Fruit fly (Drosophila melanogaster): Measurements from ENCODE around the gene CG44040.

CG44040 gene

dm6 chr3R:15319912-15320746, at the start of gene CG44040, which contains the start of gene CG6276:
TSS of gene CG44040 (plus strand) at chr3R:15320378.
TSS of gene CG6276 (minus strand) at chr3R:15320069.
- TF ChIP-seq CG8478 (optimal IDR thresholded peaks at IDR 0.05) (no peak), CTCF (optimal IDR thresholded peaks at IDR 0.05) (no peak)

- TF ChIP-seq CTCF (optimal IDR thresholded peaks at IDR 0.05) (no peak), CG8478 (optimal IDR thresholded peaks at IDR 0.05) (no peak)
Measured at dm6 chr3R:15275158-15275623, 45.0 kb upstream of the CG44040 start, which contains the start of the genes Cp190 and CG4338. TSS of gene Cp190 (minus strand) at chr3R:15275241. TSS of gene CG4338 (plus strand) at chr3R:15275522.

dm6 chr3R:15277926-15278869, 42.0 kb upstream of the CG44040 start, which contains the start of the genes MRG15 and Tm1:
TSS of gene MRG15 (minus strand) at chr3R:15278109.
TSS of gene Tm1 (plus strand) at chr3R:15278220.
- no peak for TF ChIP-seq CG8478 (optimal IDR thresholded peaks at IDR 0.05)
- TF ChIP-seq CTCF (optimal IDR thresholded peaks at IDR 0.05), result no peak

dm6 chr3R:15280619-15281334, 39.4 kb upstream of the CG44040 start:
- TF ChIP-seq CG8478 (optimal IDR thresholded peaks at IDR 0.05), result no peak
- TF ChIP-seq CTCF (optimal IDR thresholded peaks at IDR 0.05), result no peak

dm6 chr3R:15281335-15281963, 38.7 kb upstream of the CG44040 start:
- no peak for TF ChIP-seq CTCF (optimal IDR thresholded peaks at IDR 0.05)
- no peak for TF ChIP-seq CG8478 (optimal IDR thresholded peaks at IDR 0.05)

dm6 chr3R:15282326-15282725, 37.9 kb upstream of the CG44040 start:
- TF ChIP-seq CG8478 (optimal IDR thresholded peaks at IDR 0.05) (no peak), CTCF (optimal IDR thresholded peaks at IDR 0.05) (no peak)

- TF ChIP-seq CG8478 (optimal IDR thresholded peaks at IDR 0.05), result no peak
- TF ChIP-seq CTCF (optimal IDR thresholded peaks at IDR 0.05), result no peak
Measured at dm6 chr3R:15282982-15283809, 37.0 kb upstream of the CG44040 start.

- peak in 1 of 2 experiments; percentile 32 for TF ChIP-seq CTCF (optimal IDR thresholded peaks at IDR 0.05)
- no peak for TF ChIP-seq CG8478 (optimal IDR thresholded peaks at IDR 0.05)
Measured at dm6 chr3R:15286024-15286692, 34.0 kb upstream of the CG44040 start.

dm6 chr3R:15286693-15287041, 33.5 kb upstream of the CG44040 start:
- no peak for TF ChIP-seq CTCF (optimal IDR thresholded peaks at IDR 0.05)
- no peak for TF ChIP-seq CG8478 (optimal IDR thresholded peaks at IDR 0.05)

- TF ChIP-seq CTCF (optimal IDR thresholded peaks at IDR 0.05) (peak; percentile 51 to 64), CG8478 (optimal IDR thresholded peaks at IDR 0.05) (no peak)
Measured at dm6 chr3R:15287763-15288162, 32.4 kb upstream of the CG44040 start.

dm6 chr3R:15288802-15289201, 31.4 kb upstream of the CG44040 start:
- TF ChIP-seq CTCF (optimal IDR thresholded peaks at IDR 0.05) (no peak), CG8478 (optimal IDR thresholded peaks at IDR 0.05) (no peak)

dm6 chr3R:15289828-15290641, 30.1 kb upstream of the CG44040 start:
- TF ChIP-seq CTCF (optimal IDR thresholded peaks at IDR 0.05) (no peak), CG8478 (optimal IDR thresholded peaks at IDR 0.05) (no peak)

All from S2 (cell line).